Worm (Caenorhabditis elegans) whole organism, L1 larva: ENCODE measurements around the gene pnp-1.

ENCODE experiments used
- C16A3.4 ChIP-seq: fragments of 150-350 bp; optimal IDR thresholded peaks from 2 replicates; lab custom pipeline; 2014; ENCODE audit warnings: missing biosample characterization, missing genetic modification characterization
- C34B4.2 ChIP-seq: sonication (generic microtip); optimal IDR thresholded peaks from 2 replicates; lab custom pipeline; 2017; ENCODE audit warnings: mild to moderate bottlenecking, missing genetic modification characterization, missing compliant biosample characterization
- F16B12.6 ChIP-seq: fragments of 150-350 bp; optimal IDR thresholded peaks from 2 replicates; lab custom pipeline; 2014; ENCODE audit warnings: missing biosample characterization, missing genetic modification characterization
- Y116A8C.19 ChIP-seq: sonication (generic microtip); optimal IDR thresholded peaks from 2 replicates; lab custom pipeline; 2016; ENCODE audit warnings: missing compliant biosample characterization, missing genetic modification characterization, borderline replicate concordance
- ceh-63 ChIP-seq: fragments of 200-800 bp; sonication (Bioruptor generic); optimal IDR thresholded peaks from 2 replicates; lab custom pipeline; 2018; ENCODE audit warnings: mild to moderate bottlenecking, missing genetic modification characterization, missing compliant biosample characterization
- ceh-82 ChIP-seq, 3 experiments: fragments of 150-350 bp in 1 of 3; sonication (generic microtip) in 2 of 3; optimal IDR thresholded peaks; 2 replicates each; lab custom pipeline; 2014 to 2017; ENCODE audit warnings: missing biosample characterization in 3 of 3, missing genetic modification characterization in 3 of 3
- ceh-88 ChIP-seq: fragments of 200-800 bp; sonication (Bioruptor generic); IDR thresholded peaks from 2 replicates; pipeline ENCODE4 v1.3.6; 2022; ENCODE audit warnings: missing genetic modification characterization, missing compliant biosample characterization
- ceh-90 ChIP-seq: sonication (generic microtip); optimal IDR thresholded peaks from 2 replicates; lab custom pipeline; 2016; ENCODE audit warnings: missing genetic modification characterization, missing compliant biosample characterization
- ces-1 ChIP-seq: fragments of 150-350 bp; optimal IDR thresholded peaks from 2 replicates; lab custom pipeline; 2014; ENCODE audit warnings: missing biosample characterization, missing genetic modification reagents, missing genetic modification characterization
- dsc-1 ChIP-seq: sonication (generic microtip); optimal IDR thresholded peaks from 2 replicates; lab custom pipeline; 2016; ENCODE audit warnings: mild to moderate bottlenecking, missing genetic modification characterization, missing compliant biosample characterization
- efl-1 ChIP-seq, 4 experiments: fragments of 150-350 bp; optimal IDR thresholded peaks in 3 of 4; peaks in 1 of 4; 1 replicate in 1 of 4; 2 replicates in 3 of 4; lab custom pipeline; 2014; ENCODE audit warnings: missing biosample characterization in 2 of 4, missing genetic modification characterization in 2 of 4, missing genetic modification reagents in 2 of 4
- efl-3 ChIP-seq: fragments of 200-800 bp; sonication (Bioruptor generic); optimal IDR thresholded peaks from 2 replicates; lab custom pipeline; 2018; ENCODE audit warnings: mild to moderate bottlenecking, missing genetic modification characterization, missing compliant biosample characterization
- egl-13 ChIP-seq: sonication (generic microtip); optimal IDR thresholded peaks from 2 replicates; lab custom pipeline; 2016; ENCODE audit warnings: missing genotype, missing genetic modification reagents, missing genetic modification characterization, missing compliant biosample characterization
- egl-27 ChIP-seq, 2 experiments: fragments of 150-350 bp in 1 of 2; sonication (generic microtip); optimal IDR thresholded peaks; 3 replicates each; lab custom pipeline; 2017 to 2018; ENCODE audit warnings: missing biosample characterization in 2 of 2, missing genetic modification characterization in 2 of 2, missing genetic modification reagents in 2 of 2
- elt-2 ChIP-seq: sonication (generic microtip); optimal IDR thresholded peaks from 2 replicates; lab custom pipeline; 2016; ENCODE audit warnings: missing genetic modification characterization, mild to moderate bottlenecking, inconsistent platforms, missing compliant biosample characterization, missing genetic modification reagents
- elt-3 ChIP-seq, 6 experiments: fragments of 150-350 bp in 1 of 6; sonication (generic microtip); optimal IDR thresholded peaks; 2 replicates each; lab custom pipeline; 2017 to 2018; ENCODE audit warnings: missing biosample characterization in 6 of 6, missing genetic modification characterization in 6 of 6, inconsistent platforms in 1 of 6
- ets-5 ChIP-seq: fragments of 200-800 bp; sonication (Bioruptor generic); IDR thresholded peaks from 2 replicates; pipeline ENCODE4 v1.3.6; 2022; ENCODE audit warnings: missing genetic modification characterization, missing compliant biosample characterization
- fkh-4 ChIP-seq: sonication (generic microtip); optimal IDR thresholded peaks from 2 replicates; lab custom pipeline; 2016; ENCODE audit warnings: missing compliant biosample characterization, missing genetic modification characterization, borderline replicate concordance
- lin-13 ChIP-seq: fragments of 150-350 bp; optimal IDR thresholded peaks from 2 replicates; lab custom pipeline; 2014; ENCODE audit warnings: missing biosample characterization, missing genetic modification reagents, missing genetic modification characterization
- lin-39 ChIP-seq: fragments of 150-350 bp; optimal IDR thresholded peaks from 2 replicates; lab custom pipeline; 2014; ENCODE audit warnings: missing biosample characterization, missing genetic modification reagents, missing genetic modification characterization
- lir-3 ChIP-seq: sonication (generic microtip); optimal IDR thresholded peaks from 2 replicates; lab custom pipeline; 2016; ENCODE audit warnings: mild to moderate bottlenecking, missing genetic modification characterization, moderate library complexity, missing compliant biosample characterization; ENCODE audit not compliant: poor library complexity
- lsy-2 ChIP-seq, 2 experiments: fragments of 150-350 bp; optimal IDR thresholded peaks; 2 replicates each; lab custom pipeline; 2014; ENCODE audit warnings: missing biosample characterization in 2 of 2, missing genetic modification characterization in 2 of 2
- mab-9 ChIP-seq: fragments of 200-800 bp; sonication (Bioruptor generic); IDR thresholded peaks from 2 replicates; pipeline ENCODE4 v1.3.6; 2022; ENCODE audit warnings: missing genetic modification reagents, missing genetic modification characterization, missing compliant biosample characterization
- mdl-1 ChIP-seq, 2 experiments: fragments of 150-350 bp; optimal IDR thresholded peaks; 2 replicates each; lab custom pipeline; 2014 to 2017; ENCODE audit warnings: missing biosample characterization in 2 of 2, missing genetic modification characterization in 2 of 2, inconsistent platforms in 1 of 2
- mef-2 ChIP-seq: fragments of 150-350 bp; optimal IDR thresholded peaks from 2 replicates; lab custom pipeline; 2014; ENCODE audit warnings: missing biosample characterization, missing genetic modification characterization
- nhr-11 ChIP-seq: fragments of 150-350 bp; optimal IDR thresholded peaks from 2 replicates; lab custom pipeline; 2014; ENCODE audit warnings: missing biosample characterization, missing genetic modification characterization
- nhr-12 ChIP-seq: sonication (generic microtip); optimal IDR thresholded peaks from 2 replicates; lab custom pipeline; 2017; ENCODE audit warnings: missing biosample characterization, missing genetic modification characterization
- nhr-19 ChIP-seq: fragments of 200-800 bp; sonication (Bioruptor generic); conservative IDR thresholded peaks from 2 replicates; pipeline ENCODE4 v1.3.6; 2022; ENCODE audit warnings: missing genetic modification characterization, missing compliant biosample characterization
- nhr-20 ChIP-seq: sonication (generic microtip); optimal IDR thresholded peaks from 2 replicates; lab custom pipeline; 2016; ENCODE audit warnings: mild to moderate bottlenecking, missing genetic modification characterization, missing compliant biosample characterization
- nhr-237 ChIP-seq: fragments of 150-350 bp; optimal IDR thresholded peaks from 2 replicates; lab custom pipeline; 2014; ENCODE audit warnings: missing biosample characterization, missing genetic modification characterization
- nhr-76 ChIP-seq: sonication (generic microtip); optimal IDR thresholded peaks from 2 replicates; lab custom pipeline; 2017; ENCODE audit warnings: missing biosample characterization, missing genetic modification characterization
- nhr-85 ChIP-seq: sonication (generic microtip); peaks from one replicate; lab custom pipeline; 2016; ENCODE audit warnings: missing genetic modification characterization, inconsistent platforms, missing compliant biosample characterization
- nhr-90 ChIP-seq: sonication (generic microtip); optimal IDR thresholded peaks from 2 replicates; lab custom pipeline; 2016; ENCODE audit warnings: mild to moderate bottlenecking, missing genetic modification characterization, missing compliant biosample characterization; ENCODE audit not compliant: poor library complexity
- pag-3 ChIP-seq: sonication (generic microtip); optimal IDR thresholded peaks from 2 replicates; lab custom pipeline; 2017; ENCODE audit warnings: missing genetic modification characterization, mild to moderate bottlenecking, missing compliant biosample characterization, antibody characterized with exemption, borderline replicate concordance; ENCODE audit not compliant: insufficient read depth
- pax-3 ChIP-seq: fragments of 200-800 bp; sonication (Bioruptor generic); optimal IDR thresholded peaks from 2 replicates; lab custom pipeline; 2018; ENCODE audit warnings: mild to moderate bottlenecking, missing genetic modification characterization, moderate library complexity, missing compliant biosample characterization
- skn-1 ChIP-seq: fragments of 150-350 bp; optimal IDR thresholded peaks from 2 replicates; lab custom pipeline; 2014; ENCODE audit warnings: missing biosample characterization, missing genetic modification characterization
- sptf-1 ChIP-seq: fragments of 150-350 bp; optimal IDR thresholded peaks from 2 replicates; lab custom pipeline; 2014; ENCODE audit warnings: missing biosample characterization, missing genetic modification characterization
- sup-37 ChIP-seq: fragments of 200-800 bp; sonication (Bioruptor generic); optimal IDR thresholded peaks from 2 replicates; lab custom pipeline; 2018; ENCODE audit warnings: mild to moderate bottlenecking, missing genetic modification characterization, missing compliant biosample characterization
- unc-30 ChIP-seq: sonication (generic microtip); optimal IDR thresholded peaks from 2 replicates; lab custom pipeline; 2017; ENCODE audit warnings: missing biosample characterization, missing genetic modification characterization
- unc-62 ChIP-seq: fragments of 150-350 bp; optimal IDR thresholded peaks from 2 replicates; lab custom pipeline; 2014; ENCODE audit warnings: missing biosample characterization, missing genetic modification reagents, missing genetic modification characterization
- unc-86 ChIP-seq: sonication (generic microtip); optimal IDR thresholded peaks from 2 replicates; lab custom pipeline; 2016; ENCODE audit warnings: missing genetic modification characterization, missing compliant biosample characterization
- unc-98 ChIP-seq: fragments of 200-800 bp; sonication (Bioruptor generic); IDR thresholded peaks from 2 replicates; pipeline ENCODE4 v1.3.6; 2022; ENCODE audit warnings: missing genetic modification characterization, missing compliant biosample characterization
- vab-15 ChIP-seq: sonication (generic microtip); optimal IDR thresholded peaks from 2 replicates; lab custom pipeline; 2017; ENCODE audit warnings: missing genotype, mild to moderate bottlenecking, missing genetic modification characterization, missing compliant biosample characterization

Gene pnp-1

DNA sequence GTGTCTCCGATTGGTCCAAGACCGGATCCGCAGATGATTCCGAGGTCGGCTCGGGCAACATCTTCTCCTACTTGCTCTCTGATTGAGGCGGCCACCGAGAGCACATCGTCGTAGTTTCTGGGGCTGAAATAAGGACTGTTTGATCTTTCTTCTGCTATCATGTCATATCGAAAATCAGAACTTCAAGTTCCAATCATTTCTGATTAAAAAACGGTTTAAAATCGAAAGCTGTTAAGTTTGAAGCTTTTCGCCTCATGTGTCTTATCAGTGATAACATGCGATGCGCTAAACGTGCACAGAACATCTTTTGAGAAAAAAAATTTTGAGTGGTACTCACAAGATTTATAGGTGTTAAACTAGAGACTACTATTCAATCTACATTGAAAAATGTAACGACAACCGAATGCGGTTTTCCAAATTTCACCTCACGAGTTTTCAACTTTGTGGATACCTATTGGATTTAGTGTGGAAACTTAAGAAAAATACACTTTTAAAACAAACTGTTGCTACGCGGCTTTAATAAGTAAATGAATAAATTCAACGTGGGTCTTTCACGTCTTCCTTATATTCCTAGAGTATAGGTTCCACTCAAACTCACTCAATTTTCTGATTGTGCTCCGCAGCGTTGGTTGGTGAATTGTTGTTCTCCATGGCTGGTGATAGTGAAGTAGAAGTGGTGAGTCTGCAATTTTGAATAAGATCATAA, 4.0 kb downstream of the pnp-1 start:
- no peak for TF ChIP-seq efl-1 (optimal IDR thresholded peaks at IDR 0.05; lab: Kevin White, UChicago)
- peak in 1 of 2 experiments; percentile 93 for TF ChIP-seq efl-1 (GFP tag; optimal IDR thresholded peaks at IDR 0.05 in 1 of 2; lab: Kevin White, UChicago)
- TF ChIP-seq lin-39 (tag; lab: Kevin White, UChicago), result no peak
- peak; percentile 51 for TF ChIP-seq nhr-85 (tag; lab: Kevin White, UChicago)

DNA sequence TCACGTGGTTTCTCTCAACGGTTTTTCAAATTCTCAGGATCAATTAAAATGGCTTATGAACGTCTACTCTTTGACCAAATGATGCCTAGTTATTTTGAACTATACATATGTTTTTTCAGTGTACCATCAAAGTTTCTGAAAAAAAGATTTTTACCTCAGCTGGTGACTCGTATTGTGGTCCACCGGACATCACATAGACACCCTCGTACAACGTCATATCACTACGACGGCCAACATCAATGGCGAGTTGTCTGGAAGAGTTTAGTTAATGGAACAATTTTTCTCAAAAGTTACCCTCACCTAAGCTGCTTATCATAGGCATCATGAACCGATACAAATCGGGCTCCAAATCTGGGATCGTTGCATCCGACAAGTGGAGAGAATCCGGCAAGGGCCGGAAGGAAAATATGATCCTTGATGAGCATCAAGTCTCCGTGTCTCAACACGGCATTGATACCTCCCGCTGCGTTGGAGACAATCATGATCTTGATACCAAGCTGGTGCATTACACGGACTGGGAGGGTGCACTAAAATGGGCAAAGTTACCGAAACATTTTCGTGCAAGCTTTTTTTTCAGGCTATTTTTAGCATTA, 4.8 kb downstream of the pnp-1 start:
- TF ChIP-seq nhr-85 (tag; lab: Kevin White, UChicago) (peak; percentile 77), efl-1 (optimal IDR thresholded peaks at IDR 0.05; lab: Kevin White, UChicago) (no peak), efl-1 (GFP tag; optimal IDR thresholded peaks at IDR 0.05 in 1 of 2; lab: Kevin White, UChicago) (peak in 1 of 2 experiments; percentile 79), dsc-1 (no peak), elt-2 (tag; lab: Kevin White, UChicago) (peak; percentile 10), ceh-90 (tag; lab: Kevin White, UChicago) (no peak), Y116A8C.19 (tag; lab: Kevin White, UChicago) (no peak)

DNA sequence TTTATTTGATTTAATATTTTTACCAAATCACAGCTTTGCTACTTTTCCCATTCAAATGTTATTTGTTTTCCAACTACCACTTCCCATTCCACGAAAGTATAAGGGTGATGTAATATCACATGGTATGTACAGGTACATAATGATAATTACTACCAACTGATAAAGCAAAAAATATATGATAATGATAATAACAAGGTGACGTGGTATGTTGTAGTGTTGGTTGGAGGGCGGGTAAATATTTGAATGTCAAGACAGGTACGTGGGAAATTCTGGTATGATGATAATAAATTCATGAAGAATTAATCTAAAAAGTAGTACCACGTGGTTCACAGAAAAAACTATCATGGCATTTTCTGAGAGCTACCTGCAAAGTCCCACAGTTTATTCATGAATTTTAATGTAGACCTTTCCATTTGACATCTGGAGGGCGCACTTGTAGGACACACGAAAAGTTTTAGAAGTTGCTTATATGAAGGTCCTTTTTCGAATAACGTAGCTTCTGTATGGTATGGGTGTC, 6.2 kb downstream of the pnp-1 start:
- TF ChIP-seq sptf-1 (tag; lab: Kevin White, UChicago) (no peak), nhr-90 (tag; lab: Kevin White, UChicago) (peak; percentile 78), dsc-1 (no peak), nhr-76 (tag; lab: Kevin White, UChicago) (no peak), skn-1 (tag; lab: Kevin White, UChicago) (no peak), fkh-4 (tag; lab: Kevin White, UChicago) (no peak), ces-1 (no peak), mdl-1 (tag; optimal IDR thresholded peaks at IDR 0.05; lab: Kevin White, UChicago) (no peak), unc-62 (GFP tag; lab: Kevin White, UChicago) (no peak), lin-13 (GFP tag; lab: Kevin White, UChicago) (no peak), nhr-12 (no peak), mef-2 (tag; lab: Kevin White, UChicago) (no peak), lsy-2 (tag; optimal IDR thresholded peaks at IDR 0.05; lab: Kevin White, UChicago) (no peak), lin-39 (tag; lab: Kevin White, UChicago) (no peak), nhr-20 (tag; lab: Kevin White, UChicago) (peak; percentile 49), unc-98 (no peak), F16B12.6 (tag; lab: Kevin White, UChicago) (no peak), pag-3 (tag; lab: Kevin White, UChicago) (no peak), nhr-237 (no peak), ets-5 (GFP tag; lab: Robert Waterston, UW) (no peak), C34B4.2 (no peak), sup-37 (GFP tag; lab: Kevin White, UChicago) (no peak), ceh-90 (tag; lab: Kevin White, UChicago) (no peak), nhr-85 (tag; lab: Kevin White, UChicago) (peak; percentile 39), egl-13 (tag; lab: Kevin White, UChicago) (no peak), lir-3 (tag; lab: Kevin White, UChicago) (peak; percentile 23), egl-27 (tag; optimal IDR thresholded peaks at IDR 0.05; lab: Kevin White, UChicago) (no peak), vab-15 (no peak), unc-86 (tag; lab: Kevin White, UChicago) (no peak), ceh-88 (GFP tag; lab: Robert Waterston, UW) (no peak), unc-30 (tag; lab: Kevin White, UChicago) (no peak), C16A3.4 (tag; lab: Kevin White, UChicago) (no peak), Y116A8C.19 (tag; lab: Kevin White, UChicago) (no peak), mab-9 (GFP tag; lab: Robert Waterston, UW) (no peak), nhr-19 (peak; percentile 28; the same call in 1 of the 2 replicates), elt-3 (tag; optimal IDR thresholded peaks at IDR 0.05; lab: Kevin White, UChicago) (no peak), pax-3 (no peak), ceh-63 (GFP tag; lab: Kevin White, UChicago) (no peak), nhr-11 (tag; lab: Kevin White, UChicago) (no peak), ceh-82 (tag; optimal IDR thresholded peaks at IDR 0.05; lab: Kevin White, UChicago) (no peak), efl-1 (optimal IDR thresholded peaks at IDR 0.05; lab: Kevin White, UChicago) (no peak), efl-1 (GFP tag; optimal IDR thresholded peaks at IDR 0.05 in 1 of 2; lab: Kevin White, UChicago) (peak in 1 of 2 experiments; percentile 90), efl-3 (no peak)
